Worm (Caenorhabditis elegans) whole organism, young adult: ENCODE data around the gene clc-32.

ENCODE experiments used
- aptf-3 ChIP-seq: fragments of 200-800 bp; sonication (Bioruptor generic); IDR thresholded peaks from 2 replicates; pipeline ENCODE4 v1.3.6; 2022; ENCODE audit warnings: missing genetic modification characterization, missing compliant biosample characterization
- die-1 ChIP-seq: sonication (generic microtip); optimal IDR thresholded peaks from 2 replicates; lab custom pipeline; 2016; ENCODE audit warnings: missing genotype, mild to moderate bottlenecking, missing genetic modification characterization, missing compliant biosample characterization
- dpff-1 ChIP-seq: sonication (generic microtip); optimal IDR thresholded peaks from 2 replicates; lab custom pipeline; 2017; ENCODE audit warnings: mild to moderate bottlenecking, missing genetic modification characterization, missing compliant biosample characterization
- egl-18 ChIP-seq: fragments of 200-800 bp; sonication (Bioruptor generic); IDR thresholded peaks from 2 replicates; pipeline ENCODE4 v1.3.6; 2022; ENCODE audit warnings: missing genetic modification reagents, missing genetic modification characterization, missing compliant biosample characterization
- fkh-3 ChIP-seq: sonication (generic microtip); optimal IDR thresholded peaks from 2 replicates; lab custom pipeline; 2016; ENCODE audit warnings: mild to moderate bottlenecking, missing genetic modification characterization, missing compliant biosample characterization
- lag-1 ChIP-seq: fragments of 200-800 bp; sonication (Bioruptor generic); IDR thresholded peaks from 2 replicates; pipeline ENCODE4 v1.3.6; 2022; ENCODE audit warnings: missing genetic modification reagents, missing genetic modification characterization, missing compliant biosample characterization
- nhr-120 ChIP-seq: fragments of 200-800 bp; sonication (Bioruptor generic); IDR thresholded peaks from 2 replicates; pipeline ENCODE4 v1.3.6; 2022; ENCODE audit warnings: missing genetic modification characterization, missing compliant biosample characterization
- pha-4 ChIP-seq: fragments of 150-350 bp; sonication (generic microtip); optimal IDR thresholded peaks from 2 replicates; lab custom pipeline; 2014; ENCODE audit warnings: missing biosample characterization, missing genetic modification reagents, missing genetic modification characterization
- sea-2 ChIP-seq: fragments of 200-800 bp; sonication (Bioruptor generic); IDR thresholded peaks from 2 replicates; pipeline ENCODE4 v1.3.6; 2022; ENCODE audit warnings: missing genetic modification characterization, missing compliant biosample characterization
- unc-62 ChIP-seq: fragments of 150-350 bp; optimal IDR thresholded peaks from 2 replicates; lab custom pipeline; 2014; ENCODE audit warnings: missing biosample characterization, missing genetic modification reagents, missing genetic modification characterization

DNA sequence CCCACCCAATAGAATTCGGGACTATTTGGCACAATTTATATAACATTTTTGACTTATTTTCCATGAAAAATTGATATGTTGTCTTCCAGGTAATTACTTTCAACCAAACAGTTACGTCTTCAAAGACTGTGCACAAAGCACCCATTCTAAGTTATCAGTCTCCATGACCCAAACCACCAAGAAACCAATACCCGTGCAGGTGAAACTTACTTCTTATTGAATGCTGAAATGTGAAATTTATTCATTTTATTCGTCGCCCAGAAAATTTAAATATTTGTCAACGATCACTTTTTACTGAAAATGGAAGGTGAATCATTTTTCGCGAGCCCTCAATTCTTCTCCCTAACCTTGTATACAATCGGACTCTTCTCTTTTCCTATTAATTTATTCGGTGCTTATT is 49.5 kb upstream of the clc-32 start, which contains the start of gene srh-281:
- TF ChIP-seq unc-62 (GFP tag; lab: Kevin White, UChicago) (no peak), dpff-1 (no peak), die-1 (tag; lab: Kevin White, UChicago) (no peak), egl-18 (no peak), aptf-3 (GFP tag; lab: Robert Waterston, UW) (no peak), pha-4 (tag; lab: Kevin White, UChicago) (no peak), fkh-3 (tag; lab: Kevin White, UChicago) (no peak), lag-1 (GFP tag; lab: Robert Waterston, UW) (no peak), sea-2 (GFP tag; lab: Robert Waterston, UW) (no peak), nhr-120 (GFP tag; lab: Robert Waterston, UW) (no peak)
